Fruit fly (Drosophila melanogaster) whole organism, embryonic: ENCODE data around the gene CG6567.

Source experiments
- ATbp ChIP-seq: fragments of 200-800 bp; sonication (Bioruptor generic); optimal IDR thresholded peaks from 2 replicates; lab custom pipeline; 2017; ENCODE audit warnings: missing biosample characterization, mild to moderate bottlenecking, missing genetic modification characterization, missing genetic modification reagents
- Antp ChIP-seq: fragments of 200-800 bp; sonication (Bioruptor generic); optimal IDR thresholded peaks from 3 replicates; lab custom pipeline; 2016; ENCODE audit warnings: missing biosample characterization, missing genetic modification characterization
- CG12071 ChIP-seq: fragments of 200-800 bp; sonication (Bioruptor generic); optimal IDR thresholded peaks from 3 replicates; lab custom pipeline; 2018; ENCODE audit warnings: missing biosample characterization, mild to moderate bottlenecking, missing genetic modification characterization
- CG13775 ChIP-seq: fragments of 200-800 bp; sonication (Bioruptor generic); optimal IDR thresholded peaks from 3 replicates; lab custom pipeline; 2017; ENCODE audit warnings: missing biosample characterization, mild to moderate bottlenecking, missing genetic modification characterization
- CG15011 ChIP-seq: fragments of 200-800 bp; sonication (Bioruptor generic); optimal IDR thresholded peaks from 3 replicates; lab custom pipeline; 2018; ENCODE audit warnings: missing biosample characterization, mild to moderate bottlenecking, missing genetic modification characterization
- CG17361 ChIP-seq: fragments of 200-800 bp; sonication (Bioruptor generic); IDR thresholded peaks from 3 replicates; pipeline ENCODE4 v1.3.6; 2022; ENCODE audit warnings: missing biosample characterization, missing genetic modification characterization
- CG18619 ChIP-seq: fragments of 200-800 bp; sonication (Bioruptor generic); optimal IDR thresholded peaks from 3 replicates; lab custom pipeline; 2017; ENCODE audit warnings: missing biosample characterization, mild to moderate bottlenecking, missing genetic modification characterization
- CG6254 ChIP-seq: fragments of 200-800 bp; sonication (Bioruptor generic); optimal IDR thresholded peaks from 3 replicates; lab custom pipeline; 2017; ENCODE audit warnings: mild to moderate bottlenecking, missing biosample characterization, missing genetic modification reagents, missing genetic modification characterization
- CG6272 ChIP-seq: fragments of 200-800 bp; sonication (Bioruptor generic); IDR thresholded peaks from 2 replicates; pipeline ENCODE4 v1.3.6; 2022; ENCODE audit warnings: missing biosample characterization, missing genetic modification characterization
- CG6654 ChIP-seq: fragments of 200-800 bp; sonication (Bioruptor generic); optimal IDR thresholded peaks from 2 replicates; lab custom pipeline; 2017; ENCODE audit warnings: missing biosample characterization, mild to moderate bottlenecking, missing genetic modification characterization
- CG7786 ChIP-seq: fragments of 200-800 bp; sonication (Bioruptor generic); optimal IDR thresholded peaks from 2 replicates; lab custom pipeline; 2016; ENCODE audit warnings: missing biosample characterization, missing genetic modification characterization
- CG7987 ChIP-seq: fragments of 200-800 bp; sonication (Bioruptor generic); optimal IDR thresholded peaks from 2 replicates; lab custom pipeline; 2018; ENCODE audit warnings: missing biosample characterization, mild to moderate bottlenecking, missing genetic modification characterization, moderate library complexity
- CG8089 ChIP-seq: fragments of 200-800 bp; sonication (Bioruptor generic); optimal IDR thresholded peaks from 3 replicates; lab custom pipeline; 2016; ENCODE audit warnings: missing biosample characterization, missing genetic modification characterization
- CG9609 ChIP-seq: fragments of 200-800 bp; sonication (Bioruptor generic); optimal IDR thresholded peaks from 3 replicates; lab custom pipeline; 2016; ENCODE audit warnings: missing biosample characterization, missing genetic modification characterization
- Camta ChIP-seq: fragments of 200-800 bp; sonication (Bioruptor generic); optimal IDR thresholded peaks from 2 replicates; lab custom pipeline; 2016; ENCODE audit warnings: missing biosample characterization, missing genetic modification characterization
- Dek ChIP-seq: fragments of 200-800 bp; sonication (Bioruptor generic); optimal IDR thresholded peaks from 3 replicates; lab custom pipeline; 2019; ENCODE audit warnings: missing biosample characterization, mild to moderate bottlenecking, missing genetic modification characterization, moderate library complexity
- E2f2 ChIP-seq: fragments of 200-800 bp; sonication (Bioruptor generic); IDR thresholded peaks from 2 replicates; pipeline ENCODE4 v1.3.6; 2022; ENCODE audit warnings: missing biosample characterization, missing genetic modification characterization
- Ets65A ChIP-seq: fragments of 200-800 bp; sonication (Bioruptor generic); peaks from one replicate; lab custom pipeline; 2016; ENCODE audit warnings: missing biosample characterization, missing genetic modification characterization
- GATAe ChIP-seq: fragments of 200-800 bp; sonication (Bioruptor generic); conservative IDR thresholded peaks from 2 replicates; pipeline ENCODE4 v1.3.6; 2022; ENCODE audit warnings: missing biosample characterization, missing genetic modification characterization
- HLH3B ChIP-seq: fragments of 200-800 bp; sonication (Bioruptor generic); IDR thresholded peaks from 2 replicates; pipeline ENCODE4 v1.3.6; 2022; ENCODE audit warnings: missing biosample characterization, missing genetic modification characterization
- Lim3 ChIP-seq: fragments of 200-800 bp; sonication (Bioruptor generic); IDR thresholded peaks from 2 replicates; pipeline ENCODE4 v1.3.6; 2022; ENCODE audit warnings: missing biosample characterization, missing genetic modification characterization
- Med ChIP-seq: fragments of 200-800 bp; sonication (Bioruptor generic); peaks from one replicate; lab custom pipeline; 2016; ENCODE audit warnings: missing biosample characterization, missing genetic modification characterization, mild to moderate bottlenecking, inconsistent platforms, moderate library complexity
- Meics ChIP-seq: fragments of 200-800 bp; sonication (Bioruptor generic); optimal IDR thresholded peaks from 2 replicates; lab custom pipeline; 2017; ENCODE audit warnings: missing biosample characterization, mild to moderate bottlenecking, missing genetic modification characterization
- Mrtf ChIP-seq: fragments of 200-800 bp; sonication (Bioruptor generic); IDR thresholded peaks from 3 replicates; pipeline ENCODE4 v1.3.6; 2022; ENCODE audit warnings: missing biosample characterization, missing genetic modification characterization
- Neu2 ChIP-seq: fragments of 200-800 bp; sonication (Bioruptor generic); optimal IDR thresholded peaks from 3 replicates; lab custom pipeline; 2016; ENCODE audit warnings: missing biosample characterization, missing genetic modification characterization, borderline replicate concordance
- Opbp ChIP-seq: fragments of 200-800 bp; sonication (Bioruptor generic); IDR thresholded peaks from 3 replicates; pipeline ENCODE4 v1.3.6; 2022; ENCODE audit warnings: missing biosample characterization, missing genetic modification characterization; ENCODE audit not compliant: partially characterized antibody
- Optix ChIP-seq: fragments of 200-800 bp; sonication (Bioruptor generic); IDR thresholded peaks from 3 replicates; pipeline ENCODE4 v1.3.6; 2022; ENCODE audit warnings: missing biosample characterization, missing genetic modification characterization
- Ravus ChIP-seq: fragments of 200-800 bp; sonication (Bioruptor generic); IDR thresholded peaks from 2 replicates; pipeline ENCODE4 v1.3.6; 2022; ENCODE audit warnings: missing biosample characterization, missing genetic modification characterization
- Six4 ChIP-seq: fragments of 200-800 bp; sonication (Bioruptor generic); optimal IDR thresholded peaks from 2 replicates; lab custom pipeline; 2016; ENCODE audit warnings: missing biosample characterization, missing genetic modification characterization
- Sry-δ ChIP-seq: fragments of 200-800 bp; sonication (Bioruptor generic); optimal IDR thresholded peaks from 2 replicates; lab custom pipeline; 2016; ENCODE audit warnings: missing biosample characterization, missing genetic modification characterization
- Trl ChIP-seq, 3 experiments: fragments of >200 bp in 2 of 3; fragments of 200-800 bp in 1 of 3; sonication (Bioruptor generic) in 1 of 3; optimal IDR thresholded peaks; 2 replicates in 1 of 3; 3 replicates in 2 of 3; lab custom pipeline; 2016 to 2017; ENCODE audit warnings: missing biosample characterization in 1 of 3, missing genetic modification characterization in 1 of 3
- bbx ChIP-seq: fragments of 200-800 bp; sonication (Bioruptor generic); IDR thresholded peaks from 2 replicates; pipeline ENCODE4 v1.3.6; 2022; ENCODE audit warnings: missing biosample characterization, missing genetic modification characterization; ENCODE audit not compliant: partially characterized antibody
- cato ChIP-seq: fragments of 200-800 bp; sonication (Bioruptor generic); optimal IDR thresholded peaks from 2 replicates; lab custom pipeline; 2016; ENCODE audit warnings: missing biosample characterization, missing genetic modification characterization, borderline replicate concordance
- dm ChIP-seq: fragments of 200-800 bp; sonication (Bioruptor generic); optimal IDR thresholded peaks from 3 replicates; lab custom pipeline; 2016; ENCODE audit warnings: missing biosample characterization, missing genetic modification characterization
- exex ChIP-seq: fragments of 200-800 bp; sonication (Bioruptor generic); optimal IDR thresholded peaks from 4 replicates; lab custom pipeline; 2018; ENCODE audit warnings: missing biosample characterization, mild to moderate bottlenecking, missing genetic modification characterization, moderate library complexity
- grn ChIP-seq: fragments of 200-800 bp; sonication (Bioruptor generic); optimal IDR thresholded peaks from 3 replicates; lab custom pipeline; 2017; ENCODE audit warnings: missing biosample characterization, missing genetic modification characterization
- gro ChIP-seq: fragments of 200-800 bp; sonication (Bioruptor generic); optimal IDR thresholded peaks from 2 replicates; lab custom pipeline; 2016; ENCODE audit warnings: missing biosample characterization, missing genetic modification characterization
- gsb-n ChIP-seq: fragments of 200-800 bp; sonication (Bioruptor generic); optimal IDR thresholded peaks from 3 replicates; lab custom pipeline; 2018; ENCODE audit warnings: missing biosample characterization, mild to moderate bottlenecking, missing genetic modification characterization
- ham ChIP-seq: fragments of 200-800 bp; sonication (Bioruptor generic); IDR thresholded peaks from 2 replicates; pipeline ENCODE4 v1.3.6; 2022; ENCODE audit warnings: missing biosample characterization, missing genetic modification characterization
- knrl ChIP-seq: fragments of 200-800 bp; sonication (Bioruptor generic); IDR thresholded peaks from 3 replicates; pipeline ENCODE4 v1.3.6; 2022; ENCODE audit warnings: missing biosample characterization, missing genetic modification characterization; ENCODE audit not compliant: partially characterized antibody
- lmd ChIP-seq: fragments of 200-800 bp; sonication (Bioruptor generic); IDR thresholded peaks from 2 replicates; pipeline ENCODE4 v1.3.6; 2022; ENCODE audit warnings: missing biosample characterization, missing genetic modification characterization
- org-1 ChIP-seq: fragments of 200-800 bp; sonication (Bioruptor generic); optimal IDR thresholded peaks from 2 replicates; lab custom pipeline; 2017; ENCODE audit warnings: missing biosample characterization, missing genetic modification characterization
- row ChIP-seq: fragments of 200-800 bp; sonication (Bioruptor generic); IDR thresholded peaks from 3 replicates; pipeline ENCODE4 v1.3.6; 2022; ENCODE audit warnings: missing biosample characterization, missing genetic modification characterization
- wdn ChIP-seq: fragments of 200-800 bp; sonication (Bioruptor generic); IDR thresholded peaks from 2 replicates; pipeline ENCODE4 v1.3.6; 2022; ENCODE audit warnings: missing biosample characterization, missing genetic modification characterization
- yki ChIP-seq: fragments of >200 bp; optimal IDR thresholded peaks from 3 replicates; lab custom pipeline; 2018

Gene CG6567

DNA sequence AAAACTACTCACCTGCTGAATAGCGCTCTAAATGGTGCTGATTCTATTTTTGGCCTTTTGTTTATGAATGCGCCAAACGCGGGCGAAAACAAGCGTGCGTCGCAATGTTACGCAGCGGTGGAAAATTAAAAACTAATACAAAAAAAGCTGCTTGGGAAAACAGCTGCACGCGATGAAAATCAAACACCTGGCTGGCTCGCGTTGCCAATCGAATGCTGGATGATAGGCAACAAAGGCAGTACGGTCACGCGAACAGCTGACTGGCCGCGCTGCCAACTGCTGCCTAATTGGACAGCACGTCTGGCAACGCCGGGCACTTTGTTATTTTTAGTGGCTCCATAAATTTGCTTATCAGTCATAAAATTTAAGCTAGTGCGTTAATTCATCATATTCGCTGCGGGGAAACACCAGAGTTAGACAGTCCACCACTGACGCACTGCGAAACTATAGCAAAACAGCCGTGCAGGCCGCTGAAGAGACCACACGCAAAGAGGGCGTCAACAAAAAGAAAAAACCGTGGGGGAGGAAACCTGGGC, 14.2 kb upstream of the CG6567 start, which contains the start of the genes SelR and Tsp86D (continued):
- TF ChIP-seq bbx (GFP tag; lab: Robert Waterston, UW) (peak; percentile 68), Sry-δ (GFP tag; lab: Kevin White, UChicago) (peak; percentile 69), GATAe (GFP tag; lab: Robert Waterston, UW) (no peak; the same call in 1 of the 2 replicates), Meics (GFP tag; lab: Kevin White, UChicago) (peak; percentile 37), dm (GFP tag; lab: Kevin White, UChicago) (peak; percentile 75), HLH3B (GFP tag; lab: Robert Waterston, UW) (0 out of 2 replicates have a peak, but pooled peaks have one; percentile 11), Dek (tag; lab: Kevin White, UChicago) (peak; percentile 3)

DNA sequence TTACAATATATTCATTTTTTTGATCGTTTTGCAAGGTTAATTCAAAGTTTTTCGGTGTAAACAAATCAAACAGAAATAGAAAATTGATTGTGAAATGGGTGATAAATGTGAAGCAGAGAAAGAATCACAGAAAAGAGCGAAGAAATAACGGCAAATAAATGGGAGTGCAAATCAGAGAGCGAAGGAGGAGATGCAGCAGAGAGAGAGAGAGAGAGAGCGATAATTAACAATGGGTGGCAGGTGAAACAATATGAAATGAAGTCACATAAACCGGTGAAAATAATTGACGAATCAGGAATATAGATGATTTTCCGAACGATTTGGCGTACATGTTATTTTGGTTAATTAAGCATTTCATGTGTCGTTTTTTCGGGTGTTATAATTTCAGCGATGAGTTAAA, 9.7 kb upstream of the CG6567 start:
- TF ChIP-seq Trl (optimal IDR thresholded peaks at IDR 0.05; lab: Kevin White, UChicago) (peak in 1 of 2 experiments; percentile 59), Trl (GFP tag; optimal IDR thresholded peaks at IDR 0.05; lab: Kevin White, UChicago) (no peak), CG13775 (no peak), exex (tag; lab: Kevin White, UChicago) (no peak), CG6654 (GFP tag; lab: Kevin White, UChicago) (no peak), Opbp (GFP tag; lab: Robert Waterston, UW) (no peak), CG6254 (no peak)

dm6 chr3R:10863446-10863819, 9.2 kb upstream of the CG6567 start:
- peak; percentile 1 for TF ChIP-seq Meics (GFP tag; lab: Kevin White, UChicago)
- TF ChIP-seq Trl (optimal IDR thresholded peaks at IDR 0.05; lab: Kevin White, UChicago), result no peak
- peak; percentile 46 for TF ChIP-seq Trl (GFP tag; optimal IDR thresholded peaks at IDR 0.05; lab: Kevin White, UChicago)
- no peak for TF ChIP-seq ATbp
- TF ChIP-seq Med (GFP tag; lab: Kevin White, UChicago), result peak; percentile 78
- 0 out of 3 replicates have a peak, but pooled peaks have one; percentile 32 for TF ChIP-seq Optix (GFP tag; lab: Robert Waterston, UW)
- peak; percentile 82 for TF ChIP-seq Ets65A
- TF ChIP-seq CG17361 (GFP tag; lab: Robert Waterston, UW), result 0 out of 3 replicates have a peak, but pooled peaks have one; percentile 10
- TF ChIP-seq CG6272, result 0 out of 2 replicates have a peak, but pooled peaks have one; percentile 8
- peak; percentile 28; the same call in 1 of the 2 replicates for TF ChIP-seq lmd (GFP tag; lab: Robert Waterston, UW)
- no peak for TF ChIP-seq Mrtf (GFP tag; lab: Robert Waterston, UW)
- TF ChIP-seq CG7786, result peak; percentile 17
- peak; percentile 20 for TF ChIP-seq CG9609 (GFP tag; lab: Kevin White, UChicago)
- no peak for TF ChIP-seq gro
- peak; percentile 6 for TF ChIP-seq Antp
- no peak for TF ChIP-seq knrl (GFP tag; lab: Robert Waterston, UW)
- peak; percentile 17; the same call in 1 of the 2 replicates for TF ChIP-seq HLH3B (GFP tag; lab: Robert Waterston, UW)
- TF ChIP-seq Ravus, result no peak
- peak; percentile 3 for TF ChIP-seq CG18619 (GFP tag; lab: Kevin White, UChicago)
- peak; percentile 37 for TF ChIP-seq Neu2 (GFP tag; lab: Kevin White, UChicago)
- TF ChIP-seq CG12071 (GFP tag; lab: Kevin White, UChicago), result no peak
- TF ChIP-seq row (GFP tag; lab: Robert Waterston, UW), result no peak

dm6 chr3R:10862773-10863445, 8.7 kb upstream of the CG6567 start, which contains the start of gene CG6574:
Gene CG6574 (minus strand): TSS chr3R:10862988.
- TF ChIP-seq org-1 (peak; percentile 18), Med (GFP tag; lab: Kevin White, UChicago) (peak; percentile 78), CG8089 (GFP tag; lab: Kevin White, UChicago) (no peak), Camta (GFP tag; lab: Kevin White, UChicago) (no peak), cato (GFP tag; lab: Kevin White, UChicago) (no peak), wdn (GFP tag; lab: Robert Waterston, UW) (no peak), Six4 (GFP tag; lab: Kevin White, UChicago) (no peak), Opbp (GFP tag; lab: Robert Waterston, UW) (0 out of 3 replicates have a peak, but pooled peaks have one; percentile 14), Lim3 (GFP tag; lab: Robert Waterston, UW) (no peak), ham (GFP tag; lab: Robert Waterston, UW) (no peak), CG15011 (GFP tag; lab: Kevin White, UChicago) (no peak), E2f2 (GFP tag; lab: Robert Waterston, UW) (peak; percentile 15; the same call in 1 of the 2 replicates), grn (no peak), yki (lab: Kevin White, UChicago) (no peak), gsb-n (tag; lab: Kevin White, UChicago) (no peak), CG7987 (GFP tag; lab: Kevin White, UChicago) (peak; percentile 21)
